Fruit fly (Drosophila melanogaster) whole organism, embryonic: ENCODE data around the gene CG7601.

ENCODE experiments used
- B-H1 ChIP-seq: fragments of 200-800 bp; sonication (Bioruptor generic); IDR thresholded peaks from 3 replicates; pipeline ENCODE4 v1.3.6; 2022; ENCODE audit warnings: missing biosample characterization, missing genetic modification characterization
- CG10267 ChIP-seq: fragments of 200-800 bp; sonication (Bioruptor generic); optimal IDR thresholded peaks from 2 replicates; lab custom pipeline; 2018; ENCODE audit warnings: missing biosample characterization, mild to moderate bottlenecking, missing genetic modification characterization, moderate library complexity
- CG10274 ChIP-seq: fragments of 200-800 bp; sonication (Bioruptor generic); optimal IDR thresholded peaks from 3 replicates; lab custom pipeline; 2017; ENCODE audit warnings: missing biosample characterization, mild to moderate bottlenecking, missing genetic modification characterization
- CG10366 ChIP-seq: fragments of 200-800 bp; sonication (Bioruptor generic); IDR thresholded peaks from 2 replicates; pipeline ENCODE4 v1.3.6; 2022; ENCODE audit warnings: missing biosample characterization, missing genetic modification characterization
- CG10431 ChIP-seq: fragments of 200-800 bp; sonication (Bioruptor generic); optimal IDR thresholded peaks from 3 replicates; lab custom pipeline; 2018; ENCODE audit warnings: missing biosample characterization, mild to moderate bottlenecking, missing genetic modification characterization
- CG12104 ChIP-seq: fragments of 200-800 bp; sonication (Bioruptor generic); optimal IDR thresholded peaks from 3 replicates; lab custom pipeline; 2016; ENCODE audit warnings: missing biosample characterization, missing genetic modification characterization
- CG12744 ChIP-seq: fragments of 200-800 bp; sonication (Bioruptor generic); optimal IDR thresholded peaks from 2 replicates; lab custom pipeline; 2016; ENCODE audit warnings: missing biosample characterization, missing genetic modification characterization
- CG14860 ChIP-seq: fragments of 200-800 bp; sonication (Bioruptor generic); IDR thresholded peaks from 3 replicates; pipeline ENCODE4 v1.3.6; 2022; ENCODE audit warnings: missing biosample characterization, missing genetic modification characterization; ENCODE audit not compliant: partially characterized antibody
- CG15011 ChIP-seq: fragments of 200-800 bp; sonication (Bioruptor generic); optimal IDR thresholded peaks from 3 replicates; lab custom pipeline; 2018; ENCODE audit warnings: missing biosample characterization, mild to moderate bottlenecking, missing genetic modification characterization
- CG16779 ChIP-seq: fragments of 200-800 bp; sonication (Bioruptor generic); IDR thresholded peaks from 2 replicates; pipeline ENCODE4 v1.3.6; 2022; ENCODE audit warnings: missing biosample characterization, missing genetic modification characterization
- CG17568 ChIP-seq: fragments of 200-800 bp; sonication (Bioruptor generic); optimal IDR thresholded peaks from 2 replicates; lab custom pipeline; 2018; ENCODE audit warnings: missing biosample characterization, mild to moderate bottlenecking, missing genetic modification characterization, moderate library complexity
- CG17912 ChIP-seq: fragments of 200-800 bp; sonication (Bioruptor generic); optimal IDR thresholded peaks from 2 replicates; lab custom pipeline; 2018; ENCODE audit warnings: missing biosample characterization, mild to moderate bottlenecking, missing genetic modification characterization
- CG3065 ChIP-seq: fragments of 200-800 bp; sonication (Bioruptor generic); optimal IDR thresholded peaks from 2 replicates; lab custom pipeline; 2016; ENCODE audit warnings: missing biosample characterization, missing genetic modification characterization
- CG3281 ChIP-seq: fragments of 200-800 bp; sonication (Bioruptor generic); optimal IDR thresholded peaks from 3 replicates; lab custom pipeline; 2017; ENCODE audit warnings: missing biosample characterization, mild to moderate bottlenecking, missing genetic modification characterization
- CG3995 ChIP-seq: fragments of 200-800 bp; sonication (Bioruptor generic); optimal IDR thresholded peaks from 3 replicates; lab custom pipeline; 2016; ENCODE audit warnings: missing biosample characterization, missing genetic modification characterization
- CG4730 ChIP-seq: fragments of 200-800 bp; sonication (Bioruptor generic); IDR thresholded peaks from 2 replicates; pipeline ENCODE4 v1.3.6; 2022; ENCODE audit warnings: missing biosample characterization, missing genetic modification characterization
- CG6654 ChIP-seq: fragments of 200-800 bp; sonication (Bioruptor generic); optimal IDR thresholded peaks from 2 replicates; lab custom pipeline; 2017; ENCODE audit warnings: missing biosample characterization, mild to moderate bottlenecking, missing genetic modification characterization
- CG6683 ChIP-seq: fragments of 200-800 bp; sonication (Bioruptor generic); optimal IDR thresholded peaks from 2 replicates; lab custom pipeline; 2017; ENCODE audit warnings: missing biosample characterization, mild to moderate bottlenecking, missing genetic modification characterization, missing genetic modification reagents
- CG7928 ChIP-seq: fragments of 200-800 bp; sonication (Bioruptor generic); optimal IDR thresholded peaks from 2 replicates; lab custom pipeline; 2017; ENCODE audit warnings: missing biosample characterization, mild to moderate bottlenecking, missing genetic modification characterization
- Dbx ChIP-seq: fragments of 200-800 bp; sonication (Bioruptor generic); IDR thresholded peaks from 3 replicates; pipeline ENCODE4 v1.3.6; 2022; ENCODE audit warnings: missing biosample characterization, missing genetic modification characterization
- Dll ChIP-seq: fragments of 200-800 bp; sonication (Bioruptor generic); IDR thresholded peaks from 4 replicates; pipeline ENCODE4 v1.3.6; 2022; ENCODE audit warnings: missing biosample characterization, missing genetic modification characterization; ENCODE audit not compliant: partially characterized antibody
- HLH3B ChIP-seq: fragments of 200-800 bp; sonication (Bioruptor generic); IDR thresholded peaks from 2 replicates; pipeline ENCODE4 v1.3.6; 2022; ENCODE audit warnings: missing biosample characterization, missing genetic modification characterization
- HmgD ChIP-seq: fragments of 200-800 bp; sonication (Bioruptor generic); optimal IDR thresholded peaks from 3 replicates; lab custom pipeline; 2016; ENCODE audit warnings: missing biosample characterization, missing genetic modification characterization
- Hmr ChIP-seq: fragments of 200-800 bp; sonication (Bioruptor generic); optimal IDR thresholded peaks from 3 replicates; lab custom pipeline; 2017; ENCODE audit warnings: mild to moderate bottlenecking, missing biosample characterization, missing genetic modification reagents, missing genetic modification characterization
- Jarid2 ChIP-seq: fragments of 200-800 bp; sonication (Bioruptor generic); optimal IDR thresholded peaks from 3 replicates; lab custom pipeline; 2017; ENCODE audit warnings: mild to moderate bottlenecking, missing biosample characterization, missing genetic modification reagents, missing genetic modification characterization
- Kr ChIP-seq: fragments of 200-800 bp; sonication (Bioruptor generic); optimal IDR thresholded peaks from 2 replicates; lab custom pipeline; 2017; ENCODE audit warnings: missing biosample characterization, mild to moderate bottlenecking, missing genetic modification characterization
- Max ChIP-seq: fragments of 200-800 bp; sonication (Bioruptor generic); optimal IDR thresholded peaks from 2 replicates; lab custom pipeline; 2016; ENCODE audit warnings: missing biosample characterization, mild to moderate bottlenecking, missing genetic modification characterization
- Mrtf ChIP-seq: fragments of 200-800 bp; sonication (Bioruptor generic); IDR thresholded peaks from 3 replicates; pipeline ENCODE4 v1.3.6; 2022; ENCODE audit warnings: missing biosample characterization, missing genetic modification characterization
- NC2α ChIP-seq: fragments of 200-800 bp; sonication (Bioruptor generic); optimal IDR thresholded peaks from 2 replicates; lab custom pipeline; 2016; ENCODE audit warnings: missing biosample characterization, missing genetic modification characterization
- Pdp1 ChIP-seq, 2 experiments: fragments of 200-800 bp; sonication (Bioruptor generic); optimal IDR thresholded peaks; 3 replicates each; lab custom pipeline; 2016; ENCODE audit warnings: missing biosample characterization in 2 of 2, missing genetic modification characterization in 2 of 2, mild to moderate bottlenecking in 1 of 2, moderate library complexity in 1 of 2
- Ptx1 ChIP-seq: fragments of 200-800 bp; sonication (Bioruptor generic); IDR thresholded peaks from 2 replicates; pipeline ENCODE4 v1.3.6; 2022; ENCODE audit warnings: missing biosample characterization, missing genetic modification characterization
- Sry-δ ChIP-seq: fragments of 200-800 bp; sonication (Bioruptor generic); optimal IDR thresholded peaks from 2 replicates; lab custom pipeline; 2016; ENCODE audit warnings: missing biosample characterization, missing genetic modification characterization
- TFAM ChIP-seq: fragments of 200-800 bp; sonication (Bioruptor generic); optimal IDR thresholded peaks from 2 replicates; lab custom pipeline; 2017; ENCODE audit warnings: missing biosample characterization, missing genetic modification characterization, inconsistent platforms
- Taf1 ChIP-seq: fragments of 200-800 bp; sonication (Bioruptor generic); IDR thresholded peaks from 2 replicates; pipeline ENCODE4 v1.3.6; 2022; ENCODE audit warnings: missing biosample characterization, missing genetic modification characterization
- abd-A ChIP-seq: fragments of 200-800 bp; sonication (Bioruptor generic); optimal IDR thresholded peaks from 3 replicates; lab custom pipeline; 2019; ENCODE audit warnings: missing biosample characterization, mild to moderate bottlenecking, missing genetic modification characterization, moderate library complexity
- bsh ChIP-seq, 2 experiments: fragments of 200-800 bp; sonication (Bioruptor generic); optimal IDR thresholded peaks; 2 replicates each; lab custom pipeline; 2017 to 2018; ENCODE audit warnings: mild to moderate bottlenecking in 2 of 2, missing biosample characterization in 2 of 2, missing genetic modification characterization in 2 of 2, moderate library complexity in 1 of 2
- cato ChIP-seq: fragments of 200-800 bp; sonication (Bioruptor generic); optimal IDR thresholded peaks from 2 replicates; lab custom pipeline; 2016; ENCODE audit warnings: missing biosample characterization, missing genetic modification characterization, borderline replicate concordance
- crc ChIP-seq: fragments of 200-800 bp; sonication (Bioruptor generic); optimal IDR thresholded peaks from 2 replicates; lab custom pipeline; 2016; ENCODE audit warnings: missing biosample characterization, missing genetic modification characterization
- crol ChIP-seq: fragments of 200-800 bp; sonication (Bioruptor generic); IDR thresholded peaks from 2 replicates; pipeline ENCODE4 v1.3.6; 2022; ENCODE audit warnings: missing biosample characterization, missing genetic modification characterization
- kay ChIP-seq: fragments of 200-800 bp; sonication (Bioruptor generic); optimal IDR thresholded peaks from 2 replicates; lab custom pipeline; 2016; ENCODE audit warnings: missing biosample characterization, missing genetic modification characterization
- mirr ChIP-seq: fragments of 200-800 bp; sonication (Bioruptor generic); optimal IDR thresholded peaks from 3 replicates; lab custom pipeline; 2018; ENCODE audit warnings: missing biosample characterization, mild to moderate bottlenecking, missing genetic modification characterization
- pfk ChIP-seq: fragments of 200-800 bp; sonication (Bioruptor generic); optimal IDR thresholded peaks from 2 replicates; lab custom pipeline; 2018; ENCODE audit warnings: missing biosample characterization, mild to moderate bottlenecking, missing genetic modification characterization, moderate library complexity
- pho ChIP-seq: fragments of 200-800 bp; sonication (Bioruptor generic); optimal IDR thresholded peaks from 2 replicates; lab custom pipeline; 2016; ENCODE audit warnings: missing biosample characterization, missing genetic modification characterization
- pum ChIP-seq: fragments of 200-800 bp; sonication (Bioruptor generic); optimal IDR thresholded peaks from 2 replicates; lab custom pipeline; 2016; ENCODE audit warnings: missing biosample characterization, missing genetic modification characterization
- sd ChIP-seq: fragments of 200-800 bp; sonication (Bioruptor generic); optimal IDR thresholded peaks from 3 replicates; lab custom pipeline; 2018; ENCODE audit warnings: missing biosample characterization, mild to moderate bottlenecking, missing genetic modification characterization, moderate library complexity
- sens-2 ChIP-seq: fragments of 200-800 bp; sonication (Bioruptor generic); IDR thresholded peaks from 2 replicates; pipeline ENCODE4 v1.3.6; 2022; ENCODE audit warnings: missing biosample characterization, missing genetic modification characterization
- slou ChIP-seq: fragments of 200-800 bp; sonication (Bioruptor generic); optimal IDR thresholded peaks from 3 replicates; lab custom pipeline; 2016; ENCODE audit warnings: missing biosample characterization, missing genetic modification characterization
- sqz ChIP-seq: fragments of 200-800 bp; sonication (Bioruptor generic); optimal IDR thresholded peaks from 3 replicates; lab custom pipeline; 2018; ENCODE audit warnings: missing biosample characterization, mild to moderate bottlenecking, missing genetic modification characterization
- yki ChIP-seq: fragments of >200 bp; optimal IDR thresholded peaks from 3 replicates; lab custom pipeline; 2018
- zen2 ChIP-seq: fragments of 200-800 bp; sonication (Bioruptor generic); IDR thresholded peaks from 3 replicates; pipeline ENCODE4 v1.3.6; 2022; ENCODE audit warnings: missing biosample characterization, missing genetic modification characterization; ENCODE audit not compliant: partially characterized antibody

The CG7601 gene

dm6 chr3R:29772795-29773331 lies 36.3 kb upstream of the CG7601 start (continued):
- TF ChIP-seq CG17568 (no peak), Pdp1 (GFP tag; optimal IDR thresholded peaks at IDR 0.05; lab: Kevin White, UChicago) (no peak), crol (GFP tag; lab: Robert Waterston, UW) (peak; percentile 99), HmgD (GFP tag; lab: Kevin White, UChicago) (peak; percentile 46), CG3281 (GFP tag; lab: Kevin White, UChicago) (peak; percentile 35), CG4730 (GFP tag; lab: Robert Waterston, UW) (no peak), CG10267 (no peak), CG14860 (no peak), CG15011 (GFP tag; lab: Kevin White, UChicago) (no peak), sd (peak; percentile 94), crc (GFP tag; lab: Kevin White, UChicago) (no peak), CG10366 (GFP tag; lab: Robert Waterston, UW) (no peak), zen2 (GFP tag; lab: Robert Waterston, UW) (peak; percentile 60; the same call in 2 of the 3 replicates), CG3065 (peak; percentile 98), pho (GFP tag; lab: Kevin White, UChicago) (no peak), yki (lab: Kevin White, UChicago) (peak; percentile 83), CG7928 (no peak), pfk (GFP tag; lab: Kevin White, UChicago) (peak; percentile 28), CG6654 (GFP tag; lab: Kevin White, UChicago) (no peak), CG12744 (GFP tag; lab: Kevin White, UChicago) (no peak), Mrtf (GFP tag; lab: Robert Waterston, UW) (no peak), Hmr (GFP tag; lab: Kevin White, UChicago) (peak; percentile 60), cato (GFP tag; lab: Kevin White, UChicago) (no peak), Max (GFP tag; lab: Kevin White, UChicago) (no peak), CG10274 (GFP tag; lab: Kevin White, UChicago) (peak; percentile 39), CG10431 (GFP tag; lab: Kevin White, UChicago) (peak; percentile 24), CG3995 (GFP tag; lab: Kevin White, UChicago) (no peak), slou (GFP tag; lab: Kevin White, UChicago) (no peak), TFAM (no peak), Sry-δ (GFP tag; lab: Kevin White, UChicago) (no peak), pum (GFP tag; lab: Kevin White, UChicago) (no peak), abd-A (tag; lab: Kevin White, UChicago) (peak; percentile 94), CG6683 (GFP tag; lab: Kevin White, UChicago) (peak; percentile 26), sens-2 (peak; percentile 62), sqz (GFP tag; lab: Kevin White, UChicago) (no peak), B-H1 (GFP tag; lab: Robert Waterston, UW) (no peak), HLH3B (GFP tag; lab: Robert Waterston, UW) (no peak), bsh (GFP tag; optimal IDR thresholded peaks at IDR 0.05; lab: Kevin White, UChicago) (peak in 1 of 2 experiments; percentile 40), CG16779 (GFP tag; lab: Robert Waterston, UW) (0 out of 2 replicates have a peak, but pooled peaks have one; percentile 61), Jarid2 (GFP tag; lab: Kevin White, UChicago) (peak; percentile 96), Kr (GFP tag; lab: Kevin White, UChicago) (no peak), Ptx1 (GFP tag; lab: Robert Waterston, UW) (peak; percentile 16; the same call in 1 of the 2 replicates), CG12104 (no peak), Dbx (peak; percentile 55; the same call in 1 of the 3 replicates), kay (GFP tag; lab: Kevin White, UChicago) (peak; percentile 76), CG17912 (GFP tag; lab: Kevin White, UChicago) (peak; percentile 36), Taf1 (GFP tag; lab: Robert Waterston, UW) (peak; percentile 22; the same call in 1 of the 2 replicates), NC2α (GFP tag; lab: Kevin White, UChicago) (no peak), Dll (peak; percentile 40; the same call in 2 of the 4 replicates), mirr (GFP tag; lab: Kevin White, UChicago) (peak; percentile 42)
